Worm (Caenorhabditis elegans) whole organism, early embryonic: ENCODE measurements around the gene fbxa-163.
"Not testable (repeated sequence)": the region's sequence is repeated elsewhere in the genome, so short reads cannot be mapped to it uniquely, and the experiment has no call there.

Experiments
- B0310.2 ChIP-seq: sonication (generic microtip); optimal IDR thresholded peaks from 2 replicates; lab custom pipeline; 2016; ENCODE audit warnings: mild to moderate bottlenecking, missing genetic modification characterization, missing compliant biosample characterization
- ama-1 ChIP-seq: fragments of 150-350 bp; optimal IDR thresholded peaks from 2 replicates; lab custom pipeline; 2014
- ceh-13 ChIP-seq: fragments of 200-800 bp; sonication (Bioruptor generic); optimal IDR thresholded peaks from 2 replicates; lab custom pipeline; 2018; ENCODE audit warnings: mild to moderate bottlenecking, missing genetic modification characterization, missing compliant biosample characterization
- ceh-36 ChIP-seq: sonication (generic microtip); optimal IDR thresholded peaks from 2 replicates; lab custom pipeline; 2016; ENCODE audit warnings: missing genetic modification characterization, inconsistent platforms, missing compliant biosample characterization
- ets-7 ChIP-seq: sonication (generic microtip); optimal IDR thresholded peaks from 2 replicates; lab custom pipeline; 2016; ENCODE audit warnings: missing genotype, missing genetic modification characterization, missing compliant biosample characterization
- flt-1 ChIP-seq: fragments of 200-800 bp; sonication (Bioruptor generic); IDR thresholded peaks from 2 replicates; pipeline ENCODE4 v1.3.6; 2022; ENCODE audit warnings: missing genetic modification characterization, missing compliant biosample characterization
- hmbx-1 ChIP-seq: sonication (generic microtip); optimal IDR thresholded peaks from 2 replicates; lab custom pipeline; 2016; ENCODE audit warnings: mild to moderate bottlenecking, missing genetic modification characterization, missing compliant biosample characterization
- hmg-4 ChIP-seq: fragments of 200-800 bp; sonication (Bioruptor generic); optimal IDR thresholded peaks from 2 replicates; lab custom pipeline; 2018; ENCODE audit warnings: mild to moderate bottlenecking, missing genetic modification characterization, missing compliant biosample characterization
- hnd-1 ChIP-seq: sonication (generic microtip); optimal IDR thresholded peaks from 2 replicates; lab custom pipeline; 2016; ENCODE audit warnings: missing genetic modification characterization, missing compliant biosample characterization
- tbx-37 ChIP-seq: fragments of 200-800 bp; sonication (Bioruptor generic); conservative IDR thresholded peaks from 2 replicates; pipeline ENCODE4 v1.3.6; 2022; ENCODE audit warnings: missing genetic modification reagents, missing genetic modification characterization, missing compliant biosample characterization

- not testable (repeated sequence) for TF ChIP-seq flt-1 (GFP tag; lab: Robert Waterston, UW); hmbx-1 (tag; lab: Kevin White, UChicago); ceh-36 (tag; lab: Kevin White, UChicago); ceh-13; B0310.2 (tag; lab: Kevin White, UChicago); hnd-1; ama-1 (lab: Kevin White, UChicago); hmg-4 (GFP tag; lab: Kevin White, UChicago); ets-7 (tag; lab: Kevin White, UChicago); tbx-37 (GFP tag; lab: Robert Waterston, UW)
Observed at ce11 chrII:1632216-1632615, 21.7 kb upstream of the fbxa-163 start, which contains the start of gene C08E3.13.
